Worm (Caenorhabditis elegans) whole organism, L4 larva: ENCODE measurements around the gene ZK945.4.

ENCODE experiments used
- ceh-28 ChIP-seq: fragments of 150-350 bp; optimal IDR thresholded peaks from 2 replicates; lab custom pipeline; 2014; ENCODE audit warnings: missing biosample characterization, missing genetic modification reagents, missing genetic modification characterization
- ceh-44 ChIP-seq: fragments of 200-800 bp; sonication (Bioruptor generic); IDR thresholded peaks from 2 replicates; pipeline ENCODE4 v1.3.6; 2022; ENCODE audit warnings: missing genetic modification reagents, missing genetic modification characterization, missing compliant biosample characterization
- lin-39 ChIP-seq: fragments of 150-350 bp; optimal IDR thresholded peaks from 2 replicates; lab custom pipeline; 2014; ENCODE audit warnings: missing biosample characterization, missing genetic modification reagents, missing genetic modification characterization
- mxl-2 ChIP-seq: fragments of 200-800 bp; sonication (Bioruptor generic); conservative IDR thresholded peaks from 2 replicates; pipeline ENCODE4 v1.3.6; 2022; ENCODE audit warnings: missing genetic modification reagents, missing genetic modification characterization, missing compliant biosample characterization
- nhr-25 ChIP-seq: sonication (generic microtip); optimal IDR thresholded peaks from 2 replicates; lab custom pipeline; 2017; ENCODE audit warnings: missing genetic modification characterization, mild to moderate bottlenecking, missing compliant biosample characterization, antibody characterized with exemption, moderate library complexity, borderline replicate concordance; ENCODE audit not compliant: insufficient read depth
- nhr-76 ChIP-seq: fragments of 150-350 bp; optimal IDR thresholded peaks from 2 replicates; lab custom pipeline; 2014; ENCODE audit warnings: missing biosample characterization, missing genetic modification characterization
- pha-4 ChIP-seq, 2 experiments: fragments of 150-350 bp in 1 of 2; fragments of 200-800 bp in 1 of 2; sonication (Bioruptor generic) in 1 of 2; IDR thresholded peaks in 1 of 2; optimal IDR thresholded peaks in 1 of 2; 2 replicates each; pipeline versions ENCODE4 v1.3.6 to Lab custom; 2014 to 2022; ENCODE audit warnings: missing genetic modification characterization in 2 of 2, missing genetic modification reagents in 2 of 2, missing biosample characterization in 1 of 2, missing compliant biosample characterization in 1 of 2
- snpc-4 ChIP-seq: fragments of 150-350 bp; optimal IDR thresholded peaks from 2 replicates; lab custom pipeline; 2014; ENCODE audit warnings: missing biosample characterization, missing genetic modification characterization

ce11 chrII:10084482-10084881 is 21.0 kb downstream of the ZK945.4 start:
- TF ChIP-seq snpc-4 (tag; lab: Kevin White, UChicago) (no peak), mxl-2 (GFP tag; lab: Robert Waterston, UW) (no peak), ceh-44 (GFP tag; lab: Robert Waterston, UW) (no peak), lin-39 (no peak), ceh-28 (tag; lab: Kevin White, UChicago) (no peak), nhr-25 (tag; lab: Kevin White, UChicago) (no peak), nhr-76 (tag; lab: Kevin White, UChicago) (no peak), pha-4 (GFP tag; IDR thresholded peaks at IDR 0.05; lab: Robert Waterston, UW) (no peak), pha-4 (tag; optimal IDR thresholded peaks at IDR 0.05; lab: Kevin White, UChicago) (no peak)
